Worm (Caenorhabditis elegans) whole organism, L4/young adult: ENCODE measurements around the gene msp-78.

Source experiments
- W03F9.2 ChIP-seq: fragments of 150-350 bp; optimal IDR thresholded peaks from 2 replicates; lab custom pipeline; 2014; ENCODE audit warnings: missing biosample characterization, missing genetic modification characterization
- him-1 ChIP-seq: sonication (generic microtip); optimal IDR thresholded peaks from 2 replicates; lab custom pipeline; 2016; ENCODE audit warnings: missing genotype, missing genetic modification reagents, missing genetic modification characterization, missing compliant biosample characterization

ce11 chrIV:9773441-9773840 is 3.6 kb downstream of the msp-78 start:
- no peak for TF ChIP-seq W03F9.2 (tag; lab: Kevin White, UChicago)
- no peak for TF ChIP-seq him-1
